Worm (Caenorhabditis elegans) whole organism, L2 larva: ENCODE measurements around the gene smrd-1.

Experiments used
- C34F6.9 ChIP-seq: fragments of 150-350 bp; optimal IDR thresholded peaks from 2 replicates; lab custom pipeline; 2014; ENCODE audit warnings: missing biosample characterization, missing genetic modification characterization
- F13H6.1 ChIP-seq: sonication (generic microtip); optimal IDR thresholded peaks from 2 replicates; lab custom pipeline; 2016; ENCODE audit warnings: missing genetic modification characterization, missing compliant biosample characterization
- R02D3.7 ChIP-seq: fragments of 150-350 bp; optimal IDR thresholded peaks from 2 replicates; lab custom pipeline; 2014; ENCODE audit warnings: missing biosample characterization, missing genetic modification characterization
- Y55F3AM.14 ChIP-seq: fragments of 200-800 bp; sonication (Bioruptor generic); optimal IDR thresholded peaks from 2 replicates; lab custom pipeline; 2018; ENCODE audit warnings: mild to moderate bottlenecking, missing genetic modification characterization, missing compliant biosample characterization
- alr-1 ChIP-seq: fragments of 150-350 bp; optimal IDR thresholded peaks from 2 replicates; lab custom pipeline; 2014; ENCODE audit warnings: missing biosample characterization, missing genetic modification characterization
- ama-1 ChIP-seq: fragments of 150-350 bp; optimal IDR thresholded peaks from 2 replicates; lab custom pipeline; 2018; ENCODE audit warnings: inconsistent platforms
- blmp-1 ChIP-seq: sonication (generic microtip); optimal IDR thresholded peaks from 2 replicates; lab custom pipeline; 2017; ENCODE audit warnings: missing genetic modification characterization, mild to moderate bottlenecking, missing compliant biosample characterization, antibody characterized with exemption, moderate library complexity; ENCODE audit not compliant: insufficient read depth
- ceh-82 ChIP-seq: fragments of 150-350 bp; optimal IDR thresholded peaks from 2 replicates; lab custom pipeline; 2014; ENCODE audit warnings: missing biosample characterization, missing genetic modification characterization
- crh-2 ChIP-seq: sonication (generic microtip); optimal IDR thresholded peaks from 2 replicates; lab custom pipeline; 2017; ENCODE audit warnings: missing biosample characterization, missing genetic modification characterization
- dmd-4 ChIP-seq: sonication (generic microtip); optimal IDR thresholded peaks from 2 replicates; lab custom pipeline; 2017; ENCODE audit warnings: missing biosample characterization, missing genetic modification characterization
- egl-27 ChIP-seq: sonication (generic microtip); optimal IDR thresholded peaks from 3 replicates; lab custom pipeline; 2017; ENCODE audit warnings: missing biosample characterization, missing genetic modification reagents, missing genetic modification characterization
- elt-1 ChIP-seq: fragments of 150-350 bp; optimal IDR thresholded peaks from 2 replicates; lab custom pipeline; 2014; ENCODE audit warnings: missing biosample characterization, missing genetic modification characterization
- elt-3 ChIP-seq: sonication (generic microtip); optimal IDR thresholded peaks from 2 replicates; lab custom pipeline; 2017; ENCODE audit warnings: missing biosample characterization, missing genetic modification characterization
- fos-1 ChIP-seq: fragments of 150-350 bp; optimal IDR thresholded peaks from 2 replicates; lab custom pipeline; 2014; ENCODE audit warnings: missing biosample characterization, missing genetic modification characterization
- gmeb-1 ChIP-seq: fragments of 150-350 bp; optimal IDR thresholded peaks from 2 replicates; lab custom pipeline; 2014; ENCODE audit warnings: missing biosample characterization, missing genetic modification characterization
- lin-11 ChIP-seq: fragments of 150-350 bp; sonication (generic microtip); optimal IDR thresholded peaks from 2 replicates; lab custom pipeline; 2014; ENCODE audit warnings: missing biosample characterization, missing genetic modification characterization, inconsistent platforms, mixed read lengths
- lin-13 ChIP-seq: fragments of 150-350 bp; optimal IDR thresholded peaks from 2 replicates; lab custom pipeline; 2014; ENCODE audit warnings: missing biosample characterization, missing genetic modification reagents, missing genetic modification characterization
- lin-39 ChIP-seq: fragments of 150-350 bp; optimal IDR thresholded peaks from 2 replicates; lab custom pipeline; 2014; ENCODE audit warnings: missing biosample characterization, missing genetic modification reagents, missing genetic modification characterization
- lsy-2 ChIP-seq, 2 experiments: fragments of 150-350 bp in 1 of 2; sonication (generic microtip) in 1 of 2; optimal IDR thresholded peaks; 2 replicates each; lab custom pipeline; 2014 to 2017; ENCODE audit warnings: missing biosample characterization in 2 of 2, missing genetic modification characterization in 2 of 2
- mab-5 ChIP-seq: fragments of 150-350 bp; optimal IDR thresholded peaks from 2 replicates; lab custom pipeline; 2014; ENCODE audit warnings: missing biosample characterization, missing genetic modification characterization
- mbf-1 ChIP-seq: sonication (generic microtip); optimal IDR thresholded peaks from 2 replicates; lab custom pipeline; 2017; ENCODE audit warnings: missing biosample characterization, missing genetic modification characterization
- mdl-1 ChIP-seq, 2 experiments: fragments of 150-350 bp in 1 of 2; sonication (generic microtip) in 1 of 2; optimal IDR thresholded peaks; 2 replicates each; lab custom pipeline; 2017; ENCODE audit warnings: missing biosample characterization in 2 of 2, missing genetic modification characterization in 2 of 2
- nhr-10 ChIP-seq: sonication (generic microtip); optimal IDR thresholded peaks from 2 replicates; lab custom pipeline; 2017; ENCODE audit warnings: missing biosample characterization, missing genetic modification characterization
- nhr-11 ChIP-seq: fragments of 150-350 bp; optimal IDR thresholded peaks from 2 replicates; lab custom pipeline; 2014; ENCODE audit warnings: missing biosample characterization, missing genetic modification characterization
- nhr-12 ChIP-seq: fragments of 150-350 bp; optimal IDR thresholded peaks from 2 replicates; lab custom pipeline; 2014; ENCODE audit warnings: missing biosample characterization, missing genetic modification characterization
- nhr-129 ChIP-seq: fragments of 150-350 bp; optimal IDR thresholded peaks from 2 replicates; lab custom pipeline; 2014; ENCODE audit warnings: missing biosample characterization, missing genetic modification characterization
- nhr-21 ChIP-seq: fragments of 150-350 bp; optimal IDR thresholded peaks from 2 replicates; lab custom pipeline; 2014; ENCODE audit warnings: missing biosample characterization, missing genetic modification characterization
- nhr-23 ChIP-seq: fragments of 150-350 bp; optimal IDR thresholded peaks from 2 replicates; lab custom pipeline; 2014; ENCODE audit warnings: missing biosample characterization, missing genetic modification reagents, missing genetic modification characterization
- nhr-237 ChIP-seq: fragments of 150-350 bp; optimal IDR thresholded peaks from 2 replicates; lab custom pipeline; 2014; ENCODE audit warnings: missing biosample characterization, missing genetic modification characterization
- nhr-25 ChIP-seq: fragments of 150-350 bp; sonication (generic microtip); optimal IDR thresholded peaks from 3 replicates; lab custom pipeline; 2014; ENCODE audit warnings: missing biosample characterization, missing genetic modification characterization
- nhr-6 ChIP-seq: fragments of 150-350 bp; optimal IDR thresholded peaks from 2 replicates; lab custom pipeline; 2014; ENCODE audit warnings: missing biosample characterization, missing genetic modification characterization
- sem-4 ChIP-seq: fragments of 150-350 bp; optimal IDR thresholded peaks from 2 replicates; lab custom pipeline; 2014; ENCODE audit warnings: missing biosample characterization, missing genetic modification reagents, missing genetic modification characterization
- skn-1 ChIP-seq: sonication (generic microtip); optimal IDR thresholded peaks from 2 replicates; lab custom pipeline; 2017; ENCODE audit warnings: missing biosample characterization, missing genetic modification characterization
- sma-3 ChIP-seq: sonication (generic microtip); optimal IDR thresholded peaks from 2 replicates; lab custom pipeline; 2016; ENCODE audit warnings: missing genetic modification reagents, missing genetic modification characterization, missing compliant biosample characterization
- sma-9 ChIP-seq, 2 experiments: fragments of 150-350 bp in 1 of 2; sonication (generic microtip) in 1 of 2; optimal IDR thresholded peaks; 2 replicates each; lab custom pipeline; 2014 to 2016; ENCODE audit warnings: missing genetic modification characterization in 2 of 2, mild to moderate bottlenecking in 1 of 2, missing biosample characterization in 1 of 2, missing compliant biosample characterization in 1 of 2, missing genetic modification reagents in 1 of 2, moderate library complexity in 1 of 2
- unc-39 ChIP-seq: fragments of 150-350 bp; optimal IDR thresholded peaks from 2 replicates; lab custom pipeline; 2014; ENCODE audit warnings: missing biosample characterization, missing genetic modification characterization
- unc-62 ChIP-seq: fragments of 150-350 bp; optimal IDR thresholded peaks from 2 replicates; lab custom pipeline; 2014; ENCODE audit warnings: missing biosample characterization, missing genetic modification reagents, missing genetic modification characterization
- zag-1 ChIP-seq: fragments of 150-350 bp; optimal IDR thresholded peaks from 2 replicates; lab custom pipeline; 2014; ENCODE audit warnings: missing biosample characterization, missing genetic modification characterization
- ztf-1 ChIP-seq: fragments of 200-800 bp; sonication (Bioruptor generic); conservative IDR thresholded peaks from 2 replicates; pipeline ENCODE4 v1.3.6; 2022; ENCODE audit warnings: missing genetic modification characterization, missing compliant biosample characterization
- ztf-4 ChIP-seq: fragments of 150-350 bp; optimal IDR thresholded peaks from 2 replicates; lab custom pipeline; 2014; ENCODE audit warnings: missing biosample characterization, missing genetic modification characterization

The smrd-1 gene

DNA sequence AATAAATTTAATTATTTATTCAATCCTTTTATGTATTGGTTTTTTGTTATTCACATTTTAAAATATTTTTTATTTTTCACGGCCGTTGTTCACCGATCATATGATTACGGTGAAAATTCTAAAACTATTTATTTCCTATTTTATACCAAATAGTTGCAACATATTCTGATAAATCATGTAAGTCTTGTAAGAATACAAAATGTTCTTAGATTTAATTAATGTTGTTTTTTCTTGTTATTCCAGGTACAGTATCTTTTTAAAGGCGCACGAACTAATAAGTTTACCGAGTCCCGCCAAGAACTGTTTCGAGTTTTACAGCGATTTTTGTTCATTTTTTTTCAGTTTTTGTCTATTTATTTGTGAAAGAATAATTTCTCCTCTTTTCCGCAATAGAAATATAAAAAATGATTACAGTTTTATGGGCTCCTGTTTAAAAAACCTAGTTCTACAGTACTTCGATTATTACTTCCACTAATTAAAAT lies 33.8 kb upstream of the smrd-1 start, which contains the start of gene D2045.5:
Gene D2045.5 (minus strand): TSS at position 51 of the 482 bp plus-strand sequence.
- TF ChIP-seq crh-2 (tag; lab: Kevin White, UChicago), result no peak
- TF ChIP-seq dmd-4 (tag; lab: Kevin White, UChicago), result no peak
- no peak for TF ChIP-seq elt-1 (tag; lab: Kevin White, UChicago)
- TF ChIP-seq, all 48 proteins: peak for 0

DNA sequence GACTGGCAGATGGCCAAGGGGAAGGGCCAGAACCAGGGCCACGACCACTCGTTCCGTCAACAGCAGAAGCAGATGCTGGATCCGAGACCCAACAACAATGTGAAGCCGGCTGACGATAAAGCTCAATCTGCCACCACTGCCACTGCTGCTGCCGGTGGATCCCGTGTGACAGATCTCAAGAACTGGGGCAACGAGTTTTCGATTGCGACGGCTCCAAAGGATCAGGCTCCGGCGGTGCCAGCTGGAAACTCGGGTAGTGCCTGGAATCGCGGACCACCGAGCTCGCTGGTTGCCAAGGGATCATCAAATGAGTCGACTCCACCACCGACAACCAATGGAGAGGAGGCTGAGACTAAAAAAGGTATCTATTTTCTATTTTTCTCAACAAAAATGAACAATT lies 28.7 kb upstream of the smrd-1 start:
- TF ChIP-seq unc-62 (GFP tag; lab: Kevin White, UChicago) (no peak), lin-39 (no peak), mdl-1 (tag; optimal IDR thresholded peaks at IDR 0.05; lab: Kevin White, UChicago) (no peak), nhr-11 (no peak), ztf-1 (GFP tag; lab: Robert Waterston, UW) (no peak), Y55F3AM.14 (GFP tag; lab: Kevin White, UChicago) (no peak), fos-1 (tag; lab: Kevin White, UChicago) (no peak), ceh-82 (tag; lab: Kevin White, UChicago) (no peak), mbf-1 (tag; lab: Kevin White, UChicago) (no peak), nhr-237 (tag; lab: Kevin White, UChicago) (no peak), F13H6.1 (tag; lab: Kevin White, UChicago) (no peak)

DNA sequence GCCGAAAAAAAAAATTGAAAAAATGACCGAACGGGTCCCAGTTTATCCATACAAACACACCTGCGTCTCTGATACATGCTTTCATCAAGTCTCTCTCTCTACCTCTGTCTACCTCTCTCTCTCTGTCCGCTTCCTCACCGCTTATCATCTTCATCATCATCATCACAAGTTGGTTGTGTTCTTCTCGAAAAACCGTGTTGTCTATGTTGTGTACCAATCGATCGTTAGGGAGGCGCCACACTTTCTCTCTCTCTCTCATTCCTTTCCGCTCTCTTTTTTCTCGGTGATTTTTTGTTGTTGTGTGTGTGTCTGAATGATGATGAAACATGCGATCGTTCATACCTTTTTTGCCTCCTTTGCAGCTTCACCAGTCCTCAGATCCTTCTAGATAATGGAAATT lies 27.9 kb upstream of the smrd-1 start:
- TF ChIP-seq nhr-25 (peak; percentile 68), mbf-1 (tag; lab: Kevin White, UChicago) (no peak), nhr-129 (tag; lab: Kevin White, UChicago) (peak; percentile 77), unc-39 (tag; lab: Kevin White, UChicago) (no peak), Y55F3AM.14 (GFP tag; lab: Kevin White, UChicago) (no peak), elt-3 (no peak), crh-2 (tag; lab: Kevin White, UChicago) (peak; percentile 43), gmeb-1 (tag; lab: Kevin White, UChicago) (no peak), sma-9 (GFP tag; optimal IDR thresholded peaks at IDR 0.05; lab: Kevin White, UChicago) (peak; percentile 12), sma-9 (tag; optimal IDR thresholded peaks at IDR 0.05; lab: Kevin White, UChicago) (no peak), skn-1 (peak; percentile 3), C34F6.9 (tag; lab: Kevin White, UChicago) (peak; percentile 40), lsy-2 (tag; optimal IDR thresholded peaks at IDR 0.05; lab: Kevin White, UChicago) (peak in 1 of 2 experiments; percentile 53), lin-13 (GFP tag; lab: Kevin White, UChicago) (peak; percentile 2), nhr-237 (tag; lab: Kevin White, UChicago) (no peak), sma-3 (GFP tag; lab: Kevin White, UChicago) (peak; percentile 51), fos-1 (tag; lab: Kevin White, UChicago) (peak; percentile 64), nhr-21 (tag; lab: Kevin White, UChicago) (peak; percentile 29), F13H6.1 (tag; lab: Kevin White, UChicago) (peak; percentile 10), blmp-1 (tag; lab: Kevin White, UChicago) (peak; percentile 17), ama-1 (lab: Kevin White, UChicago) (no peak)

DNA sequence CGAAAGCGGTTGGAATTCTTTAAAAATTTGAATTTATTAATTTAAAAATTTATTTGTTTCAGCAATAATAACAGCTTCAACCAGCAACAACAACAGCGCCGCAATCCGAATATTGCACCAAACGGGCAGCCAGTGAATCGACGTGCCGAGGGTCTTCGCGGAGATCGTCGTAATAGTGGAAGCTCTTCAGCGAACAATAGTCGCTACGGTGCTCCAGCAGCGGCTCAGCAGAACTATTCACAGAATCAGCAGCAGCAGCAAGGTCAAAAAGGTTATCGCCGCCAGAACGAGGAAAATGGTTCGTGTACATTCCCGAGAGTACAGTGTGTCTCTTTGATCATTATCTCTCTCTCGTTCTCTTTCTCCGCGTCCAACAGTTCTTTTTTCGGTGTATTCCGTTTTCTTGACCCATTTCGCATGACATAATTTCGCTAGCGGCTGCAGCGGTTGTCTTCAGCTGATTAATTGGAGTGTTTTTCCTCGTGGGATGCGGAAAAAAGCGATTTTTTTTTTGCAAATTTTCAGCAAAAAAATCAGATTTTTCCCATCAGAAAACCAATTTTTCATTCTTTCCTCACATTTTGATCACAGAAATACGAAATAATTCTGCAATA lies 27.3 kb upstream of the smrd-1 start:
- no peak for TF ChIP-seq lin-39
- TF ChIP-seq sem-4 (tag; lab: Kevin White, UChicago), result no peak
- no peak for TF ChIP-seq nhr-6 (tag; lab: Kevin White, UChicago)

DNA sequence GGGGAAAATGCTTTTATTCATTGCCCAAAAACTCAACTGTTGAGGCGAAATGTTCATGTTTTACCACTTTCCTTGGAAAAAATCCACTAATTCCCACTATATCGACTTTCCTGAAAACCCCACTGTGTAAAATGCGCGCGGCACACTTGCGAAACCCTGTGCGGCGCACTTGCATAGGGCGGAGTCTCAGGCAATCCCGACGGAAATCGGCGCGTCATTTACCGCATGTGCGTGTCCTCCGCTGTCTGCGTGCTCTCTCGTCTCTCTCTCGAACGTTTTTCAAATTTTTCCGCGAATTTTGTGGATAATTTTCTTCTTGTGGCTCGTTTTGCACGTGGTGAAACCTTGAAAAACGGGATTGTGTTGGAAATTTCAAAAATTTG lies 25.4 kb upstream of the smrd-1 start, which contains the start of gene atx-2:
Gene atx-2 (plus strand): TSS at position 226 of the 383 bp plus-strand sequence.
- TF ChIP-seq R02D3.7 (peak; percentile 23), blmp-1 (tag; lab: Kevin White, UChicago) (no peak), ztf-4 (peak; percentile 43), ceh-82 (tag; lab: Kevin White, UChicago) (no peak), lin-11 (tag; lab: Kevin White, UChicago) (peak; percentile 69), nhr-10 (tag; lab: Kevin White, UChicago) (peak; percentile 31), F13H6.1 (tag; lab: Kevin White, UChicago) (peak; percentile 91), zag-1 (tag; lab: Kevin White, UChicago) (peak; percentile 57), lin-39 (no peak), mdl-1 (tag; optimal IDR thresholded peaks at IDR 0.05; lab: Kevin White, UChicago) (peak; percentile 60 to 79), Y55F3AM.14 (GFP tag; lab: Kevin White, UChicago) (peak; percentile 86), unc-62 (GFP tag; lab: Kevin White, UChicago) (no peak), alr-1 (tag; lab: Kevin White, UChicago) (no peak), sma-9 (GFP tag; optimal IDR thresholded peaks at IDR 0.05; lab: Kevin White, UChicago) (peak; percentile 79), sma-9 (tag; optimal IDR thresholded peaks at IDR 0.05; lab: Kevin White, UChicago) (no peak), fos-1 (tag; lab: Kevin White, UChicago) (peak; percentile 47), sma-3 (GFP tag; lab: Kevin White, UChicago) (peak; percentile 78), nhr-6 (tag; lab: Kevin White, UChicago) (no peak), nhr-23 (tag; lab: Kevin White, UChicago) (no peak), nhr-12 (tag; lab: Kevin White, UChicago) (no peak), nhr-25 (peak; percentile 74), unc-39 (tag; lab: Kevin White, UChicago) (no peak), ama-1 (lab: Kevin White, UChicago) (no peak), C34F6.9 (tag; lab: Kevin White, UChicago) (peak; percentile 74), egl-27 (tag; lab: Kevin White, UChicago) (peak; percentile 38), nhr-11 (peak; percentile 1), dmd-4 (tag; lab: Kevin White, UChicago) (no peak), mab-5 (tag; lab: Kevin White, UChicago) (peak; percentile 86)
